Worm (Caenorhabditis elegans) whole organism, mixed stage, embryonic: ENCODE measurements around the gene Y97E10AR.3.

Experiments used
- bed-3 ChIP-seq: fragments of 200-800 bp; sonication (Bioruptor generic); optimal IDR thresholded peaks from 3 replicates; lab custom pipeline; 2018; ENCODE audit warnings: mild to moderate bottlenecking, missing genetic modification characterization, moderate library complexity, missing compliant biosample characterization
- blmp-1 ChIP-seq: fragments of 150-350 bp; optimal IDR thresholded peaks from 2 replicates; lab custom pipeline; 2014; ENCODE audit warnings: missing biosample characterization, missing genetic modification characterization
- ceh-83 ChIP-seq: fragments of 200-800 bp; sonication (Bioruptor generic); optimal IDR thresholded peaks from 2 replicates; lab custom pipeline; 2018; ENCODE audit warnings: mild to moderate bottlenecking, missing genetic modification characterization, missing compliant biosample characterization
- ces-1 ChIP-seq: fragments of 150-350 bp; optimal IDR thresholded peaks from 2 replicates; lab custom pipeline; 2014; ENCODE audit warnings: missing biosample characterization, missing genetic modification reagents, missing genetic modification characterization
- cnd-1 ChIP-seq: fragments of 200-800 bp; sonication (Bioruptor generic); optimal IDR thresholded peaks from 2 replicates; lab custom pipeline; 2018; ENCODE audit warnings: mild to moderate bottlenecking, missing genetic modification characterization, missing compliant biosample characterization
- drap-1 ChIP-seq: fragments of 200-800 bp; sonication (Bioruptor generic); optimal IDR thresholded peaks from 3 replicates; lab custom pipeline; 2018; ENCODE audit warnings: mild to moderate bottlenecking, missing genetic modification characterization, missing compliant biosample characterization
- elt-1 ChIP-seq: sonication (generic microtip); optimal IDR thresholded peaks from 2 replicates; lab custom pipeline; 2017; ENCODE audit warnings: missing genetic modification characterization, mild to moderate bottlenecking, missing compliant biosample characterization, antibody characterized with exemption, moderate library complexity, borderline replicate concordance; ENCODE audit not compliant: insufficient read depth
- elt-3 ChIP-seq: fragments of 150-350 bp; optimal IDR thresholded peaks from 2 replicates; lab custom pipeline; 2014; ENCODE audit warnings: missing biosample characterization, missing genetic modification characterization
- flh-1 ChIP-seq: fragments of 200-800 bp; sonication (Bioruptor generic); optimal IDR thresholded peaks from 2 replicates; lab custom pipeline; 2018; ENCODE audit warnings: mild to moderate bottlenecking, missing genetic modification characterization, moderate library complexity, missing compliant biosample characterization
- hlh-1 ChIP-seq: fragments of 150-350 bp; optimal IDR thresholded peaks from 2 replicates; lab custom pipeline; 2014; ENCODE audit warnings: missing biosample characterization, missing genetic modification reagents, missing genetic modification characterization
- lin-13 ChIP-seq: fragments of 150-350 bp; optimal IDR thresholded peaks from 2 replicates; lab custom pipeline; 2014; ENCODE audit warnings: missing biosample characterization, missing genetic modification characterization
- lin-32 ChIP-seq: fragments of 200-800 bp; sonication (Bioruptor generic); optimal IDR thresholded peaks from 2 replicates; lab custom pipeline; 2018; ENCODE audit warnings: mild to moderate bottlenecking, missing genetic modification characterization, missing compliant biosample characterization
- lsy-2 ChIP-seq: fragments of 150-350 bp; optimal IDR thresholded peaks from 2 replicates; lab custom pipeline; 2014; ENCODE audit warnings: missing biosample characterization, missing genetic modification characterization
- mab-5 ChIP-seq: fragments of 150-350 bp; optimal IDR thresholded peaks from 2 replicates; lab custom pipeline; 2014; ENCODE audit warnings: missing biosample characterization, missing genetic modification characterization
- mep-1 ChIP-seq: fragments of 150-350 bp; optimal IDR thresholded peaks from 2 replicates; lab custom pipeline; 2017; ENCODE audit warnings: missing biosample characterization, missing genetic modification reagents, missing genetic modification characterization, inconsistent platforms
- mls-2 ChIP-seq: sonication (generic microtip); optimal IDR thresholded peaks from 2 replicates; lab custom pipeline; 2016; ENCODE audit warnings: mild to moderate bottlenecking, missing genetic modification characterization, moderate library complexity, missing compliant biosample characterization
- nhr-12 ChIP-seq: fragments of 150-350 bp; optimal IDR thresholded peaks from 2 replicates; lab custom pipeline; 2014; ENCODE audit warnings: missing biosample characterization, missing genetic modification characterization
- nhr-2 ChIP-seq: fragments of 150-350 bp; optimal IDR thresholded peaks from 2 replicates; lab custom pipeline; 2014; ENCODE audit warnings: missing biosample characterization, missing genetic modification characterization
- nhr-237 ChIP-seq: fragments of 150-350 bp; optimal IDR thresholded peaks from 2 replicates; lab custom pipeline; 2014; ENCODE audit warnings: missing biosample characterization, missing genetic modification characterization
- nhr-28 ChIP-seq: fragments of 150-350 bp; optimal IDR thresholded peaks from 2 replicates; lab custom pipeline; 2014; ENCODE audit warnings: missing biosample characterization, missing genetic modification characterization
- nhr-76 ChIP-seq: sonication (generic microtip); optimal IDR thresholded peaks from 2 replicates; lab custom pipeline; 2017; ENCODE audit warnings: missing biosample characterization, missing genetic modification characterization
- pha-4 ChIP-seq: fragments of 150-350 bp; optimal IDR thresholded peaks from 2 replicates; lab custom pipeline; 2018; ENCODE audit warnings: missing biosample characterization, missing genetic modification reagents, missing genetic modification characterization
- sem-2 ChIP-seq: fragments of 200-800 bp; sonication (Bioruptor generic); optimal IDR thresholded peaks from 2 replicates; lab custom pipeline; 2018; ENCODE audit warnings: mild to moderate bottlenecking, missing genetic modification characterization, missing compliant biosample characterization
- snpc-4 ChIP-seq: fragments of 150-350 bp; optimal IDR thresholded peaks from 2 replicates; lab custom pipeline; 2014; ENCODE audit warnings: missing biosample characterization, missing genetic modification characterization
- sptf-1 ChIP-seq: sonication (generic microtip); optimal IDR thresholded peaks from 2 replicates; lab custom pipeline; 2017; ENCODE audit warnings: mild to moderate bottlenecking, missing genetic modification characterization, moderate library complexity, missing compliant biosample characterization
- tbx-8 ChIP-seq: fragments of 200-800 bp; sonication (Bioruptor generic); optimal IDR thresholded peaks from 2 replicates; lab custom pipeline; 2018; ENCODE audit warnings: mild to moderate bottlenecking, missing genetic modification characterization, moderate library complexity, missing compliant biosample characterization
- unc-39 ChIP-seq: fragments of 150-350 bp; optimal IDR thresholded peaks from 2 replicates; lab custom pipeline; 2014; ENCODE audit warnings: missing biosample characterization, missing genetic modification characterization
- unc-62 ChIP-seq: fragments of 150-350 bp; optimal IDR thresholded peaks from 2 replicates; lab custom pipeline; 2014; ENCODE audit warnings: missing biosample characterization, missing genetic modification reagents, missing genetic modification characterization
- zip-8 ChIP-seq: fragments of 150-350 bp; optimal IDR thresholded peaks from 2 replicates; lab custom pipeline; 2014; ENCODE audit warnings: missing biosample characterization, missing genetic modification characterization
- ztf-11 ChIP-seq: fragments of 150-350 bp; optimal IDR thresholded peaks from 2 replicates; lab custom pipeline; 2014; ENCODE audit warnings: missing biosample characterization, missing genetic modification characterization

Gene Y97E10AR.3

DNA sequence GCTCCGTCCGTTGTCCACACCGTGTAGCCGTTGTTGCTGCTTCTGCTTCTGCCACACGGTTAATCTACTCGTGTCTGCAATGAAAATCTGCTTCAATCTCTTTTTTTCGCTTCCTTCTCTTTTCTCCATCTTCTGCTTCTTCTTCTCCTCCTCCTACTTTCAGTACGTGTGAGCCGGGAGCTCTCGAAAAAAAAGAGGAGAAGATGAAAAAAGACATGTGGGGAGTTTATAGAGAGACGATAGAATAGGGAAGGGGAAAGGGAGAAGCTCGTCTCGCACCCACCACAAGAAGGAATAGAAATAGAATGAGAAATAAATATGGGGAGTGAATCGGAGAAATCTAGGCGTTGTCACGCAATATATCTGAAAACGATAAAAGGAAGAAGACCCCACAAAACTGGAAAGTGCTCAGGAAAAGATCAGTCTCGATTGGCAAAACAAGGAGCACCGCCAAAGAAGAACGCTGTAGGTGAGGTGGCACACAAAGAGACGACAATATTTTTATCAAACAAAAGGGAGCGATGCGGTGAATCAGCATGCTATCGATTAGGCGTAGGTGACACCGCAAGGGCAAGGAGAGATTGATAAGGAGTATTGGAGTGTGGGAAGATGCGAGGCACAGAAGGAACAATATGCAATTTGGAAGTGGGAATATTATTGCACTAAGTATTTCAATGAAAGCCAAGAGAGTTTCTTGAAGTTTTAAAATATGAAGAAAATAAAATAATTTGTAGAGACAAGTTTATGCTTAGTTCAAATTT, 29.4 kb downstream of the Y97E10AR.3 start, which contains the start of gene let-413:
Gene let-413 (minus strand): TSS at position 76 of the 761 bp plus-strand sequence.
- TF ChIP-seq ceh-83 (GFP tag; lab: Kevin White, UChicago): no peak
- TF ChIP-seq flh-1 (GFP tag; lab: Kevin White, UChicago): no peak

DNA sequence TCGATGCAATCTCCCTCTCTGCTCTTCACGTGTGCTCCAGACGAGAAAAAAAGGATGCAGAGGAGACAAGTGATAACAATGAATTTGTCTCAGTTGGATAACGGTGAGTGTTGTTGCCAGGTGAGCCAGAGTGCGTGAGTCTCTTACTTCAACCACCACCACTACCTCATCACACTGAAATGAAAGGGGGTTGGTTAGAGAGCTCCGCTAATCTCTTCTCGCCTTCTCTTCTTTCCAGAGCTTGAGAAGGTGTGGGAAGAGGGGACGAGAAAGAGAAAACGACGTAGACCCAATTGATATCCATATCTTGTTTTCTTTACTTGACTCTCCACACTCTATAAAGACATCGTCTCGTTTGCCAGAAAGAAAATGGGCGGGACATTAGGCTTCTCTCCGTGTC, 35.9 kb downstream of the Y97E10AR.3 start:
- no peak for TF ChIP-seq cnd-1
- no peak for TF ChIP-seq lsy-2 (tag; lab: Kevin White, UChicago)
- no peak for TF ChIP-seq ces-1 (GFP tag; lab: Kevin White, UChicago)
- TF ChIP-seq mep-1: no peak
- no peak for TF ChIP-seq elt-3
- no peak for TF ChIP-seq hlh-1
- TF ChIP-seq pha-4 (tag; lab: Kevin White, UChicago): no peak

DNA sequence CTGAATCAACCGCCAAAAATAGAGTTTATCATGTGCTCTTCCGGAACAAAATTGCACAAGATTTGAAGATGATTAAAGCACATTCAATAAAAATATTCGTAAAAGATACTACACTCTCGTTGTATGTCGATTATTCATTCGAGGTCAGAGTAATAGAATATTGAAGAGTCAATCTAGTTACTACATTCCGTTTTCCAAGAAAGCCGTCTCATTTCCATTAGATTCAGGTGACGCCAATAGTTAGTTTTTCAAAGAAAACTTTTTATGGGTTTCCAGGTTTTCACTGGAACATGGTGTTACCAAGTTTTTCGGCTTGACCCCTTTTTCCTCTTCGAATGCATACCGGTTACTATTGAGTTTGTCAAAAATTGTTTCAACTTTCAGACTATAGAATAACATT, 36.8 kb downstream of the Y97E10AR.3 start:
- no peak for TF ChIP-seq lin-32
- TF ChIP-seq snpc-4 (tag; lab: Kevin White, UChicago): no peak
- no peak for TF ChIP-seq lsy-2 (tag; lab: Kevin White, UChicago)

DNA sequence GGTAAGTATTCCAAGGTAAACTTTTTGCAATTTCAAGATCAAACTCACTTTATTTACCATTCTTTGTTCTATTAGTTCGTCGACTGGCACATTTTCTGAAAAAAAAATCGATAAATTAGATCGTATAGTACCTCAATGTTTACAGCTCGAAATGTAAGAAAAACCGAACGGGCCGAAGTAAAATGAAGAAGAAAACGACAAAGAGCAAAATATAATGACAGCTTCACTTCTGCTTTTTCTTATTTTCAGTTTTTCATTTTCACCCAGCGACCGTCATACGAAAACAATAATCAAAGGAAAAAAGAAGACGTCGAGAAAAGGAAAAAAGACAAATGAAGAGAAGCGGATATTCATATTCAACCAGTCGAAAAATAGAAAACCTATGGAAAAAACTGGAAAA, 38.2 kb downstream of the Y97E10AR.3 start, which contains the start of gene che-7:
Gene che-7 (minus strand): TSS at position 101 of the 400 bp plus-strand sequence.
- TF ChIP-seq nhr-237 (tag; lab: Kevin White, UChicago) (no peak), tbx-8 (GFP tag; lab: Kevin White, UChicago) (no peak), mep-1 (no peak), zip-8 (no peak), snpc-4 (tag; lab: Kevin White, UChicago) (no peak), flh-1 (GFP tag; lab: Kevin White, UChicago) (no peak), nhr-76 (tag; lab: Kevin White, UChicago) (no peak), mab-5 (tag; lab: Kevin White, UChicago) (no peak), unc-62 (GFP tag; lab: Kevin White, UChicago) (no peak), ztf-11 (tag; lab: Kevin White, UChicago) (no peak), lin-32 (no peak), nhr-12 (tag; lab: Kevin White, UChicago) (no peak), drap-1 (GFP tag; lab: Kevin White, UChicago) (no peak), bed-3 (GFP tag; lab: Kevin White, UChicago) (no peak), cnd-1 (no peak), mls-2 (tag; lab: Kevin White, UChicago) (no peak), nhr-2 (tag; lab: Kevin White, UChicago) (no peak), blmp-1 (tag; lab: Kevin White, UChicago) (no peak), lsy-2 (tag; lab: Kevin White, UChicago) (no peak), nhr-28 (tag; lab: Kevin White, UChicago) (no peak)

DNA sequence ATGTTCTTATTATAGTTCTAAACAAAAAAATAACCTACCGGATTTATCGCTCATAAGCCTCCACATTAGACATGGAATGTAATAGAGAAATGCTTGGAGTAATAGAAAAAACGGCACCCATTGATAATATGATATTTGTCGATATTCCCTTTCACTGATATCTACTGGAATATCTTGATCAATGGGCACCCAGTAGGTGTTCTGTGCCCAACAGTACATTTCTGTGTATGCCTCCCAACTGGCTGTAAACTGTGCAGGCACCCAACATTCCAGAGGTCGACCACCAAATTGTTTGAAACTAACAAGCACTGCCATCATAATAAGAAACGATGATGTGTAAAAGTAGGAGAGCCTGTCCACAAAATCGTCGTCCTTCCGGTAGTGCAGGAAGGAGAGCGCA, 42.9 kb downstream of the Y97E10AR.3 start:
- TF ChIP-seq lin-32 (no peak), nhr-28 (tag; lab: Kevin White, UChicago) (no peak), bed-3 (GFP tag; lab: Kevin White, UChicago) (no peak), unc-62 (GFP tag; lab: Kevin White, UChicago) (no peak)

DNA sequence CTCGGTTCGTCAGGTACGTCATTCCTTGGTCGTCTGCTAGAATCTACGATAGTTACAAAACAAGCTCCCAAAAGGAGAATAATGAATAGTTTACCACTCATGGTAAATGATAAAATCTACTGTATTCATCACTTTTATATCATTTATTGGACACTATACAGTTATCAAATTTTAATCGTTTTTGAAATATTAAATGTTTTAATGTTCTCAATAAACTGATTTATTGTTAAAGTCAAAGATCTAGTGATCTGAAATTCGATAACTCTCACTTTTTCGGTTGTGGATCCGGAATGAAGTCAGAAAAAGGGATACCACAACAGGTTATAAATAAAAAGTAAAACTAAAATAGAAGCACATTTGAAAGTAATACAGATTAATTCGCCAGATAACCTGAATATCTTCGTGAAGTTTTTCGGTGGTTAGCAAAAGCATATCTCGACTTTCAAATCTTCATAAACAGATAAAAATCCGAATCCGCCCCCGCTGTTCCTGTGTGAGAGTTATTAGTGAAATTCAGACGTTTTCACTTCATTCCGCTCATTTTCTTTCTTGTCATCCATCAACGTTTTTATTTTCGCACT, 48.5 kb downstream of the Y97E10AR.3 start, which contains the start of the genes clec-217 and F26D11.2:
Gene clec-217 (minus strand): TSS at position 101 of the 581 bp plus-strand sequence.
Gene F26D11.2 (plus strand): TSS at position 531 of the 581 bp plus-strand sequence.
- TF ChIP-seq lin-32 (no peak), flh-1 (GFP tag; lab: Kevin White, UChicago) (no peak), mep-1 (no peak), snpc-4 (tag; lab: Kevin White, UChicago) (no peak), nhr-12 (tag; lab: Kevin White, UChicago) (no peak), mls-2 (tag; lab: Kevin White, UChicago) (no peak), blmp-1 (tag; lab: Kevin White, UChicago) (no peak), nhr-76 (tag; lab: Kevin White, UChicago) (no peak), unc-39 (no peak), mab-5 (tag; lab: Kevin White, UChicago) (no peak), zip-8 (no peak), ztf-11 (tag; lab: Kevin White, UChicago) (no peak), elt-3 (no peak), elt-1 (tag; lab: Kevin White, UChicago) (no peak), lin-13 (no peak), drap-1 (GFP tag; lab: Kevin White, UChicago) (no peak), sem-2 (GFP tag; lab: Kevin White, UChicago) (no peak), ceh-83 (GFP tag; lab: Kevin White, UChicago) (no peak), sptf-1 (tag; lab: Kevin White, UChicago) (no peak), lsy-2 (tag; lab: Kevin White, UChicago) (no peak)
